Worm (Caenorhabditis elegans): ENCODE data around the gene dsb-3.
A peak's percentile ranks its signal among the peaks of the same experiment; 100 is the strongest.

dsb-3 gene

ce11 chrIV:7709701-7710100 lies 49.7 kb downstream of the dsb-3 start, which contains the start of the genes mrpl-1, emc-6 and mrps-24:
mrpl-1 (minus strand) TSS chrIV:7709701.
emc-6 (minus strand) TSS chrIV:7709736.
mrps-24 (plus strand) TSS chrIV:7710045.
- TF ChIP-seq nhr-19 (GFP tag; conservative IDR thresholded peaks at IDR 0.05) (peak; percentile 58), blmp-1 (tag; optimal IDR thresholded peaks at IDR 0.05) (peak; percentile 50), dsc-1 (tag; optimal IDR thresholded peaks at IDR 0.05) (peak; percentile 28), skn-1 (tag; optimal IDR thresholded peaks at IDR 0.05) (peak; percentile 74), egl-27 (tag; optimal IDR thresholded peaks at IDR 0.05) (no peak), ztf-4 (tag; optimal IDR thresholded peaks at IDR 0.05) (no peak), nhr-237 (tag; optimal IDR thresholded peaks at IDR 0.05) (no peak), nhr-71 (tag; optimal IDR thresholded peaks at IDR 0.05) (peak; percentile 76), tbx-2 (tag; optimal IDR thresholded peaks at IDR 0.05) (peak; percentile 56), xbp-1 (tag; optimal IDR thresholded peaks at IDR 0.05) (peak; percentile 68), nhr-20 (tag; optimal IDR thresholded peaks at IDR 0.05) (peak; percentile 59), lin-13 (GFP tag; optimal IDR thresholded peaks at IDR 0.05) (peak; percentile 37), unc-30 (tag; optimal IDR thresholded peaks at IDR 0.05) (no peak), mep-1 (tag; optimal IDR thresholded peaks at IDR 0.05) (peak; percentile 91), C04F5.9 (tag; optimal IDR thresholded peaks at IDR 0.05) (no peak), ceh-63 (GFP tag; optimal IDR thresholded peaks at IDR 0.05) (no peak), fkh-8 (tag; optimal IDR thresholded peaks at IDR 0.05) (peak; percentile 18), sup-37 (GFP tag; optimal IDR thresholded peaks at IDR 0.05) (no peak), unc-98 (GFP tag; IDR thresholded peaks at IDR 0.05) (no peak), alr-1 (tag; optimal IDR thresholded peaks at IDR 0.05; ENCODE audit: borderline replicate concordance) (no peak), nhr-47 (tag; optimal IDR thresholded peaks at IDR 0.05) (no peak), snu-23 (GFP tag; optimal IDR thresholded peaks at IDR 0.05) (peak; percentile 73), ceh-90 (tag; optimal IDR thresholded peaks at IDR 0.05) (no peak), fkh-10 (GFP tag; optimal IDR thresholded peaks at IDR 0.05) (no peak), nhr-90 (tag; optimal IDR thresholded peaks at IDR 0.05; ENCODE audit: poor library complexity) (peak; percentile 56), efl-3 (GFP tag; optimal IDR thresholded peaks at IDR 0.05) (no peak), ceh-8 (GFP tag; optimal IDR thresholded peaks at IDR 0.05) (no peak), isw-1 (GFP tag; IDR thresholded peaks at IDR 0.05) (no peak; the same call in 1 of the 2 replicates), vab-15 (tag; optimal IDR thresholded peaks at IDR 0.05) (no peak), nhr-12 (tag; optimal IDR thresholded peaks at IDR 0.05) (no peak), nhr-85 (tag) (no peak), tlp-1 (tag; optimal IDR thresholded peaks at IDR 0.05) (no peak), dpl-1 (GFP tag; optimal IDR thresholded peaks at IDR 0.05) (peak; percentile 57 to 80 (median 65)), ztf-11 (tag; optimal IDR thresholded peaks at IDR 0.05) (no peak), fkh-4 (tag; optimal IDR thresholded peaks at IDR 0.05; ENCODE audit: borderline replicate concordance) (no peak), ces-1 (GFP tag; optimal IDR thresholded peaks at IDR 0.05) (no peak), lin-39 (tag; optimal IDR thresholded peaks at IDR 0.05) (no peak), sox-4 (tag; optimal IDR thresholded peaks at IDR 0.05) (no peak), elt-3 (tag; optimal IDR thresholded peaks at IDR 0.05) (peak in 1 of 6 experiments; percentile 16), efl-1 (optimal IDR thresholded peaks at IDR 0.05) (peak; percentile 58 to 67), efl-1 (GFP tag; optimal IDR thresholded peaks at IDR 0.05 in 1 of 2) (peak; percentile 69 to 94), lin-15B (tag; optimal IDR thresholded peaks at IDR 0.05) (peak; percentile 74), F16B12.6 (tag; optimal IDR thresholded peaks at IDR 0.05) (peak; percentile 84), rnt-1 (tag; optimal IDR thresholded peaks at IDR 0.05) (peak; percentile 53), snpc-4 (tag; optimal IDR thresholded peaks at IDR 0.05) (peak; percentile 31), lin-35 (GFP tag; optimal IDR thresholded peaks at IDR 0.05) (peak; percentile 67 to 75), elt-2 (tag; optimal IDR thresholded peaks at IDR 0.05) (peak; percentile 3), mdl-1 (tag; optimal IDR thresholded peaks at IDR 0.05) (no peak), mef-2 (tag; optimal IDR thresholded peaks at IDR 0.05) (no peak), irx-1 (tag; optimal IDR thresholded peaks at IDR 0.05) (no peak), Y116A8C.19 (tag; optimal IDR thresholded peaks at IDR 0.05; ENCODE audit: borderline replicate concordance) (no peak), hlh-17 (GFP tag; optimal IDR thresholded peaks at IDR 0.05; ENCODE audit: borderline replicate concordance) (no peak), C16A3.4 (tag; optimal IDR thresholded peaks at IDR 0.05) (peak; percentile 82)

Data from whole organism, L1 larva.